Fruit fly (Drosophila melanogaster): ENCODE results near the gene ppk16.

Gene ppk16

DNA sequence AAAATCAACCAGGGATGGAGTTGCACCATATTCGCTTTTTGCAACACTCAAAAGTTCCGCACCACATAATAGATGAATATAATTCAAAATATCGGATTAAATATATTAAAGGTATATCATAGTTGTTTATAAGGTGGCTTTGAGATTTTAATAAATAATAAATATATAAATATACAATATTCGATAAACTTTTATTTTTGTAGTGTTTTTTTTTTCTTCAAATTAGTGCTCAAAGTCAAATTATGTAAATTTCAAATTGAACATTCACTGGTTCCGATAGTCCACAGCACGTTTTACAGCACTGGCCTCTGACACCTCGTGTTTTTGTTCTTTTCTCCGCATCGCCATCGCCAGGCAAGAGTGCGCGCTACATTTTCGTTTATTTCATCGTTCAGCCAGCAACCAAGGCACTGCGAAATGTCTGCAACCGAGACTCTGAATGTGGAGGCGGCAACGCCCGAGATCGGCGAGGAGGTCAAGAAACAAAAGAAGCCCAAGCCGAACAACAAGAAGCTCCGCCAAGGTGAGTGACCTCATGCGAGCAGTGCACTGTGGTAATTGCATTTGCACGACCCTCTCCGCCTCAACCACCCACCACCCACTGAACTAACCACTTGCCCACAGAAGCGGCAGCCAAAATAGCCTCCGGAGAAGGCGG, 11.5 kb downstream of the ppk16 start, which contains the start of the genes Taf11 and und (continued):
- TF ChIP-seq bbx (GFP tag; IDR thresholded peaks at IDR 0.05; ENCODE audit: partially characterized antibody) (0 out of 2 replicates have a peak, but pooled peaks have one; percentile 44), ap (GFP tag; IDR thresholded peaks at IDR 0.05) (no peak), CG12299 (tag; optimal IDR thresholded peaks at IDR 0.05) (no peak), klu (GFP tag; IDR thresholded peaks at IDR 0.05) (peak; percentile 30; the same call in 1 of the 2 replicates), gt (GFP tag; IDR thresholded peaks at IDR 0.05) (no peak), Dad (GFP tag; optimal IDR thresholded peaks at IDR 0.05) (no peak), CG34422 (GFP tag; IDR thresholded peaks at IDR 0.05) (peak; percentile 30; the same call in 2 of the 3 replicates), CG4424 (GFP tag; optimal IDR thresholded peaks at IDR 0.05) (no peak), lmd (GFP tag; IDR thresholded peaks at IDR 0.05) (peak; percentile 20; the same call in 1 of the 2 replicates), tll (GFP tag; optimal IDR thresholded peaks at IDR 0.05) (peak in 1 of 2 experiments; percentile 71), inv (GFP tag; IDR thresholded peaks at IDR 0.05; ENCODE audit: partially characterized antibody) (peak; percentile 77), CG7987 (GFP tag; optimal IDR thresholded peaks at IDR 0.05) (no peak), Lpt (GFP tag; optimal IDR thresholded peaks at IDR 0.05) (no peak), az2 (GFP tag; optimal IDR thresholded peaks at IDR 0.05) (no peak), lab (GFP tag; optimal IDR thresholded peaks at IDR 0.05) (peak; percentile 59), Abd-B (GFP tag; optimal IDR thresholded peaks at IDR 0.05) (peak; percentile 43), vnd (GFP tag; IDR thresholded peaks at IDR 0.05; ENCODE audit: partially characterized antibody) (peak; percentile 80), sqz (GFP tag; optimal IDR thresholded peaks at IDR 0.05) (no peak), YL-1 (GFP tag; optimal IDR thresholded peaks at IDR 0.05) (peak; percentile 80), dpn (GFP tag; optimal IDR thresholded peaks at IDR 0.05) (peak in 1 of 2 experiments; percentile 53), CG18619 (GFP tag; optimal IDR thresholded peaks at IDR 0.05) (peak; percentile 18), Oli (tag; optimal IDR thresholded peaks at IDR 0.05) (no peak), Hr3 (GFP tag; optimal IDR thresholded peaks at IDR 0.05) (peak; percentile 42), otp (GFP tag; IDR thresholded peaks at IDR 0.05) (no peak), Fer2 (tag; optimal IDR thresholded peaks at IDR 0.05) (peak; percentile 3), E2f2 (GFP tag; IDR thresholded peaks at IDR 0.05) (peak; percentile 49; the same call in 1 of the 2 replicates), CG10979 (tag; optimal IDR thresholded peaks at IDR 0.05) (peak; percentile 29), CG10543 (GFP tag; optimal IDR thresholded peaks at IDR 0.05) (peak; percentile 25), CG15514 (GFP tag; optimal IDR thresholded peaks at IDR 0.05) (peak; percentile 99), CG10267 (tag; optimal IDR thresholded peaks at IDR 0.05) (peak; percentile 94), CG2120 (GFP tag; optimal IDR thresholded peaks at IDR 0.05) (peak; percentile 17), CG2678 (tag; optimal IDR thresholded peaks at IDR 0.05) (peak; percentile 71), tin (GFP tag; optimal IDR thresholded peaks at IDR 0.05) (peak; percentile 44), Sry-δ (GFP tag; optimal IDR thresholded peaks at IDR 0.05) (peak; percentile 59), chn (GFP tag; optimal IDR thresholded peaks at IDR 0.05) (no peak), CG14860 (GFP tag; IDR thresholded peaks at IDR 0.05; ENCODE audit: partially characterized antibody) (peak; percentile 48; the same call in 1 of the 3 replicates), CG13287 (GFP tag; IDR thresholded peaks at IDR 0.05; ENCODE audit: partially characterized antibody) (peak; percentile 75), phol (tag; optimal IDR thresholded peaks at IDR 0.05) (peak; percentile 64), chif (GFP tag; optimal IDR thresholded peaks at IDR 0.05) (no peak), BEAF-32 (GFP tag; optimal IDR thresholded peaks at IDR 0.05) (peak; percentile 80), ttk (GFP tag; IDR thresholded peaks at IDR 0.05) (no peak), CG17385 (GFP tag; optimal IDR thresholded peaks at IDR 0.05) (peak; percentile 7), ewg (GFP tag; optimal IDR thresholded peaks at IDR 0.05) (peak; percentile 20), Dll (GFP tag; IDR thresholded peaks at IDR 0.05; ENCODE audit: partially characterized antibody) (peak; percentile 83), CG16863 (GFP tag; optimal IDR thresholded peaks at IDR 0.05) (no peak), CG33557 (GFP tag; optimal IDR thresholded peaks at IDR 0.05) (peak; percentile 7), Dref (GFP tag; IDR thresholded peaks at IDR 0.05) (0 out of 2 replicates have a peak, but pooled peaks have one; percentile 27), H15 (GFP tag; IDR thresholded peaks at IDR 0.05) (no peak)
